Worm (Caenorhabditis elegans): Measurements from ENCODE around the gene tbx-33.

Gene tbx-33

ce11 chrIII:11663400-11663799, 26.8 kb upstream of the tbx-33 start:
- TF ChIP-seq tra-4 (tag; optimal IDR thresholded peaks at IDR 0.05) (no peak), pes-1 (GFP tag; IDR thresholded peaks at IDR 0.05) (no peak), flt-1 (GFP tag; IDR thresholded peaks at IDR 0.05) (no peak), ets-7 (tag; optimal IDR thresholded peaks at IDR 0.05) (no peak), hmbx-1 (tag; optimal IDR thresholded peaks at IDR 0.05) (no peak), F13C5.2 (tag; optimal IDR thresholded peaks at IDR 0.05) (no peak), ama-1 (optimal IDR thresholded peaks at IDR 0.05) (no peak), hmg-4 (GFP tag; optimal IDR thresholded peaks at IDR 0.05) (no peak), tbx-11 (GFP tag; IDR thresholded peaks at IDR 0.05) (no peak), tbx-37 (GFP tag; conservative IDR thresholded peaks at IDR 0.05) (no peak), B0310.2 (tag; optimal IDR thresholded peaks at IDR 0.05) (no peak), hnd-1 (tag; optimal IDR thresholded peaks at IDR 0.05) (no peak), ceh-13 (GFP tag; optimal IDR thresholded peaks at IDR 0.05) (no peak), sea-1 (GFP tag; conservative IDR thresholded peaks at IDR 0.05) (no peak), aly-1 (tag; optimal IDR thresholded peaks at IDR 0.05) (no peak)

DNA sequence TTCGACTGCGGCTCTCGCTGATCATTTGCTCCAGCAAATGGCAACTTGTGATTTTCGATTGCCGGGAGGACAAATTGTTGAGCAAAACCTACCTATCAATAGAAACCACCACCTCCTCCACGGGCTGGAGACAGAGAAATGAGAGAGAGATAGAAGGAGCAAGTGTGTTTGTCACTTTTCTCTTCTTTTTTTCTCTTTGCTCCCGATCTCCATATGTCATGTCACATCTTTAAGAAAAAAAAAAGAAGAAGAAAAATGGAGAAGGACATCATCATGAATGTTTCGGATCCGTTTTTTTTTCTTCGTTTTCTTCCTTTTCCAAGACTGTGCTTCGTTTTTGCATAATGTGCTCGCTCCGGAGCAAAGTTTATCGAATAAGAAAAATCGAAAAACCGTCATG, 24.1 kb upstream of the tbx-33 start:
- TF ChIP-seq tbx-37 (GFP tag; conservative IDR thresholded peaks at IDR 0.05) (no peak), ama-1 (optimal IDR thresholded peaks at IDR 0.05) (no peak), ceh-36 (tag; optimal IDR thresholded peaks at IDR 0.05) (no peak), hmbx-1 (tag; optimal IDR thresholded peaks at IDR 0.05) (no peak), B0310.2 (tag; optimal IDR thresholded peaks at IDR 0.05) (no peak), tbx-11 (GFP tag; IDR thresholded peaks at IDR 0.05) (no peak), hmg-4 (GFP tag; optimal IDR thresholded peaks at IDR 0.05) (no peak), ceh-13 (GFP tag; optimal IDR thresholded peaks at IDR 0.05) (no peak), hnd-1 (tag; optimal IDR thresholded peaks at IDR 0.05) (no peak), aly-1 (tag; optimal IDR thresholded peaks at IDR 0.05) (no peak), flt-1 (GFP tag; IDR thresholded peaks at IDR 0.05) (no peak), scrt-1 (GFP tag; IDR thresholded peaks at IDR 0.05) (no peak), F13C5.2 (tag; optimal IDR thresholded peaks at IDR 0.05) (no peak), tra-4 (tag; optimal IDR thresholded peaks at IDR 0.05) (no peak), sea-1 (GFP tag; conservative IDR thresholded peaks at IDR 0.05) (no peak), ets-7 (tag; optimal IDR thresholded peaks at IDR 0.05) (no peak), pes-1 (GFP tag; IDR thresholded peaks at IDR 0.05) (no peak)

- TF ChIP-seq tbx-11 (GFP tag; IDR thresholded peaks at IDR 0.05): no peak
- no peak for TF ChIP-seq scrt-1 (GFP tag; IDR thresholded peaks at IDR 0.05)
- TF ChIP-seq ceh-13 (GFP tag; optimal IDR thresholded peaks at IDR 0.05): no peak
- TF ChIP-seq flt-1 (GFP tag; IDR thresholded peaks at IDR 0.05): no peak
- no peak for TF ChIP-seq ets-7 (tag; optimal IDR thresholded peaks at IDR 0.05)
- TF ChIP-seq hmg-4 (GFP tag; optimal IDR thresholded peaks at IDR 0.05): no peak
- no peak for TF ChIP-seq B0310.2 (tag; optimal IDR thresholded peaks at IDR 0.05)
- no peak for TF ChIP-seq pes-1 (GFP tag; IDR thresholded peaks at IDR 0.05)
- no peak for TF ChIP-seq hnd-1 (tag; optimal IDR thresholded peaks at IDR 0.05)
- no peak for TF ChIP-seq ceh-36 (tag; optimal IDR thresholded peaks at IDR 0.05)
- TF ChIP-seq F13C5.2 (tag; optimal IDR thresholded peaks at IDR 0.05): no peak
- no peak for TF ChIP-seq aly-1 (tag; optimal IDR thresholded peaks at IDR 0.05)
- TF ChIP-seq tra-4 (tag; optimal IDR thresholded peaks at IDR 0.05): no peak
Observed at ce11 chrIII:11659804-11660203, 23.2 kb upstream of the tbx-33 start.

DNA sequence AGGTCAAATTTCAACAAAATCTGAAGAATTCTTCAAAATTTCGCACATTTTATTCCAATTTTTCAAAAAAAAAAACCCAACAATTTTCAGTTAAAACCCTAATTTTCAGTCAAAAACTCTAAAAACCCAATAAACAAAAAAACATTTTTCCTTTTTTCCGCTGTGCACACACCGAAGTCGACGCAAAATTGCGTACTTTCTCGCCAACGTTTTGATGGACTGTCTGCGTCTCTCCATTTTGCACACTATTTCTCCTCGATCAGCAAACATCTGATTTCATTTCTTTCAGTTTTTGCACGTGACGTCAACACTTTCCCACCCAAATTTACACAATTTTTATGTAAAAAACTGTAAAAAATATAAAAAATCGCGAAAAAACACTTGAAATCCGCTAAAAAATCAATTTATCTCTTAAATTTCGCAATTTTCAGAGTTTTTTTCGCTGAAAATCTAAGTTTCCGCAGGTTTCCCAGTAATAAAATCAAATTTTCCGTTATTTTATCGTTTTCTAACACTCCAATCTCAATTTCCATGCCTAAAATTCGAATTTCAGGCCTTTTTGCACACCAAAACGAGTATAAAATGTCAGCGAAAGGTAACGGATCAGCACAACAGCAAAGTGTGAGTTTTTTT, 20.7 kb upstream of the tbx-33 start, which contains the start of gene crh-1:
Gene crh-1 (plus strand): TSS at position 583 of the 633 bp plus-strand sequence.
- TF ChIP-seq scrt-1 (GFP tag; IDR thresholded peaks at IDR 0.05): no peak
- TF ChIP-seq sea-1 (GFP tag; conservative IDR thresholded peaks at IDR 0.05): no peak
- no peak for TF ChIP-seq hnd-1 (tag; optimal IDR thresholded peaks at IDR 0.05)
- TF ChIP-seq ets-7 (tag; optimal IDR thresholded peaks at IDR 0.05): no peak
- no peak for TF ChIP-seq aly-1 (tag; optimal IDR thresholded peaks at IDR 0.05)
- no peak for TF ChIP-seq pes-1 (GFP tag; IDR thresholded peaks at IDR 0.05)
- no peak for TF ChIP-seq F13C5.2 (tag; optimal IDR thresholded peaks at IDR 0.05)
- TF ChIP-seq B0310.2 (tag; optimal IDR thresholded peaks at IDR 0.05): no peak
- TF ChIP-seq tbx-11 (GFP tag; IDR thresholded peaks at IDR 0.05): no peak
- no peak for TF ChIP-seq tra-4 (tag; optimal IDR thresholded peaks at IDR 0.05)
- no peak for TF ChIP-seq ama-1 (optimal IDR thresholded peaks at IDR 0.05)
- TF ChIP-seq ceh-13 (GFP tag; optimal IDR thresholded peaks at IDR 0.05): no peak
- no peak for TF ChIP-seq flt-1 (GFP tag; IDR thresholded peaks at IDR 0.05)
- no peak for TF ChIP-seq ceh-36 (tag; optimal IDR thresholded peaks at IDR 0.05)
- no peak for TF ChIP-seq hmbx-1 (tag; optimal IDR thresholded peaks at IDR 0.05)
- no peak for TF ChIP-seq tbx-37 (GFP tag; conservative IDR thresholded peaks at IDR 0.05)
- no peak for TF ChIP-seq hmg-4 (GFP tag; optimal IDR thresholded peaks at IDR 0.05)

DNA sequence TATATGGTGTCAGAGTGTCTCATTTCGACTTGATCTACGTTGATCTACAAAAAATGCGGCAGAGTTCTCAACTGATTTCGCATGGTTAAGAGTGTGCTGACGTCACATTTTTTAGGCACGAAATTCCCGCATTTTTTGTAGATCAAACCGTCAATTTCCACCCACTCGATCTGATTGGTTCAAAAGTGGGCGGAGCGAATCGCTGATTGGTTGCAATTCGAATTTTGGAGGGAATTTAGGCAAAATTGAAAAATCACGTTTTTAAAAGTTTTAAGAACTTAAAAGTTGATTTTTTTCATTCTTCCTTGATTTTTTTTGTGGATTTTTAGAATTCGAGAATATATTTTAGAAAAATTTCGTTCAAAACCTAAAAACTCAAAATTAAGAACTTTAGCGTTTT, 19.7 kb upstream of the tbx-33 start:
- TF ChIP-seq ama-1 (optimal IDR thresholded peaks at IDR 0.05) (no peak), B0310.2 (tag; optimal IDR thresholded peaks at IDR 0.05) (no peak), hnd-1 (tag; optimal IDR thresholded peaks at IDR 0.05) (no peak), F13C5.2 (tag; optimal IDR thresholded peaks at IDR 0.05) (no peak), tra-4 (tag; optimal IDR thresholded peaks at IDR 0.05) (no peak), ceh-13 (GFP tag; optimal IDR thresholded peaks at IDR 0.05) (no peak), flt-1 (GFP tag; IDR thresholded peaks at IDR 0.05) (no peak), hmg-4 (GFP tag; optimal IDR thresholded peaks at IDR 0.05) (no peak), tbx-37 (GFP tag; conservative IDR thresholded peaks at IDR 0.05) (no peak), hmbx-1 (tag; optimal IDR thresholded peaks at IDR 0.05) (no peak), scrt-1 (GFP tag; IDR thresholded peaks at IDR 0.05) (no peak), pes-1 (GFP tag; IDR thresholded peaks at IDR 0.05) (no peak), aly-1 (tag; optimal IDR thresholded peaks at IDR 0.05) (no peak), ets-7 (tag; optimal IDR thresholded peaks at IDR 0.05) (no peak), tbx-11 (GFP tag; IDR thresholded peaks at IDR 0.05) (no peak), ceh-36 (tag; optimal IDR thresholded peaks at IDR 0.05) (no peak), sea-1 (GFP tag; conservative IDR thresholded peaks at IDR 0.05) (no peak)

ce11 chrIII:11651430-11651829, 14.8 kb upstream of the tbx-33 start:
- no peak for TF ChIP-seq hnd-1 (tag; optimal IDR thresholded peaks at IDR 0.05)
- TF ChIP-seq ets-7 (tag; optimal IDR thresholded peaks at IDR 0.05): no peak
- no peak for TF ChIP-seq pes-1 (GFP tag; IDR thresholded peaks at IDR 0.05)
- TF ChIP-seq flt-1 (GFP tag; IDR thresholded peaks at IDR 0.05): no peak
- no peak for TF ChIP-seq F13C5.2 (tag; optimal IDR thresholded peaks at IDR 0.05)

DNA sequence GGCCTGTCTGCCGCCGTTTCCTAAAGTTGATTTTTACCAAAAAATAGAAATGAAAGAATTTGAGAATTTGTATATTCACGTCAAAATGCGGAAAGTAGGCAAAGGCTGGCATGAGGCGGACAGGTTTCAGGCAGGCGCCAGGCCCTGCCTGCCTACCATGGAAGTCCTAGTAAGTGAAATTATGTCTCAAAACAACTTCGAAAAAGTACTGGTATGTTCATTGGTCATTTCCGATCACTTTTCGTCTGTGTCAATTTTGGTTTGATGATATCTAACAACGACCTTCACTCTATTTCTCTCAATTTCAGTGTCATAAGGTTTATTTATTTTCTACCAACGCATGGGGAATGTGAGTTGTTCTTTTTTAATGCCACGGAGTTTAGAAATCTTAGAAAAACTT, 13.5 kb upstream of the tbx-33 start, which contains the start of gene faah-6:
Gene faah-6 (plus strand): TSS at position 301 of the 400 bp plus-strand sequence.
- TF ChIP-seq ets-7 (tag; optimal IDR thresholded peaks at IDR 0.05) (no peak), F13C5.2 (tag; optimal IDR thresholded peaks at IDR 0.05) (no peak), pes-1 (GFP tag; IDR thresholded peaks at IDR 0.05) (no peak), sea-1 (GFP tag; conservative IDR thresholded peaks at IDR 0.05) (no peak), hnd-1 (tag; optimal IDR thresholded peaks at IDR 0.05) (no peak), tbx-11 (GFP tag; IDR thresholded peaks at IDR 0.05) (no peak), ceh-13 (GFP tag; optimal IDR thresholded peaks at IDR 0.05) (no peak), ama-1 (optimal IDR thresholded peaks at IDR 0.05) (no peak), hmg-4 (GFP tag; optimal IDR thresholded peaks at IDR 0.05) (no peak), ceh-36 (tag; optimal IDR thresholded peaks at IDR 0.05) (no peak), aly-1 (tag; optimal IDR thresholded peaks at IDR 0.05) (no peak), scrt-1 (GFP tag; IDR thresholded peaks at IDR 0.05) (no peak), tbx-37 (GFP tag; conservative IDR thresholded peaks at IDR 0.05) (no peak), flt-1 (GFP tag; IDR thresholded peaks at IDR 0.05) (no peak), tra-4 (tag; optimal IDR thresholded peaks at IDR 0.05) (no peak), hmbx-1 (tag; optimal IDR thresholded peaks at IDR 0.05) (no peak), B0310.2 (tag; optimal IDR thresholded peaks at IDR 0.05) (no peak)
